Worm (Caenorhabditis elegans) whole organism, L2 larva: ENCODE measurements around the gene T08G2.2.
A peak's percentile ranks its signal among the peaks of the same experiment; 100 is the strongest.
"Not testable (repeated sequence)": the region's sequence is repeated elsewhere in the genome, so short reads cannot be mapped to it uniquely, and the experiment has no call there.

Source experiments
- C34F6.9 ChIP-seq: fragments of 150-350 bp; optimal IDR thresholded peaks from 2 replicates; lab custom pipeline; 2014; ENCODE audit warnings: missing biosample characterization, missing genetic modification characterization
- F13H6.1 ChIP-seq: sonication (generic microtip); optimal IDR thresholded peaks from 2 replicates; lab custom pipeline; 2016; ENCODE audit warnings: missing genetic modification characterization, missing compliant biosample characterization
- R02D3.7 ChIP-seq: fragments of 150-350 bp; optimal IDR thresholded peaks from 2 replicates; lab custom pipeline; 2014; ENCODE audit warnings: missing biosample characterization, missing genetic modification characterization
- Y55F3AM.14 ChIP-seq: fragments of 200-800 bp; sonication (Bioruptor generic); optimal IDR thresholded peaks from 2 replicates; lab custom pipeline; 2018; ENCODE audit warnings: mild to moderate bottlenecking, missing genetic modification characterization, missing compliant biosample characterization
- ZK546.5 ChIP-seq: sonication (generic microtip); optimal IDR thresholded peaks from 2 replicates; lab custom pipeline; 2017; ENCODE audit warnings: missing biosample characterization, missing genetic modification characterization
- alr-1 ChIP-seq: fragments of 150-350 bp; optimal IDR thresholded peaks from 2 replicates; lab custom pipeline; 2014; ENCODE audit warnings: missing biosample characterization, missing genetic modification characterization
- aly-2 ChIP-seq: fragments of 150-350 bp; optimal IDR thresholded peaks from 2 replicates; lab custom pipeline; 2014; ENCODE audit warnings: missing biosample characterization, missing genetic modification characterization
- ama-1 ChIP-seq: fragments of 150-350 bp; optimal IDR thresholded peaks from 2 replicates; lab custom pipeline; 2018; ENCODE audit warnings: inconsistent platforms
- ceh-16 ChIP-seq: fragments of 150-350 bp; optimal IDR thresholded peaks from 2 replicates; lab custom pipeline; 2014; ENCODE audit warnings: missing biosample characterization, missing genetic modification characterization
- ceh-82 ChIP-seq: fragments of 150-350 bp; optimal IDR thresholded peaks from 2 replicates; lab custom pipeline; 2014; ENCODE audit warnings: missing biosample characterization, missing genetic modification characterization
- crh-2 ChIP-seq: sonication (generic microtip); optimal IDR thresholded peaks from 2 replicates; lab custom pipeline; 2017; ENCODE audit warnings: missing biosample characterization, missing genetic modification characterization
- dmd-4 ChIP-seq: sonication (generic microtip); optimal IDR thresholded peaks from 2 replicates; lab custom pipeline; 2017; ENCODE audit warnings: missing biosample characterization, missing genetic modification characterization
- elt-3 ChIP-seq: sonication (generic microtip); optimal IDR thresholded peaks from 2 replicates; lab custom pipeline; 2017; ENCODE audit warnings: missing biosample characterization, missing genetic modification characterization
- fos-1 ChIP-seq: fragments of 150-350 bp; optimal IDR thresholded peaks from 2 replicates; lab custom pipeline; 2014; ENCODE audit warnings: missing biosample characterization, missing genetic modification characterization
- gmeb-1 ChIP-seq: fragments of 150-350 bp; optimal IDR thresholded peaks from 2 replicates; lab custom pipeline; 2014; ENCODE audit warnings: missing biosample characterization, missing genetic modification characterization
- lin-11 ChIP-seq: fragments of 150-350 bp; sonication (generic microtip); optimal IDR thresholded peaks from 2 replicates; lab custom pipeline; 2014; ENCODE audit warnings: missing biosample characterization, missing genetic modification characterization, inconsistent platforms, mixed read lengths
- lin-39 ChIP-seq: fragments of 150-350 bp; optimal IDR thresholded peaks from 2 replicates; lab custom pipeline; 2014; ENCODE audit warnings: missing biosample characterization, missing genetic modification reagents, missing genetic modification characterization
- lsy-2 ChIP-seq, 2 experiments: fragments of 150-350 bp in 1 of 2; sonication (generic microtip) in 1 of 2; optimal IDR thresholded peaks; 2 replicates each; lab custom pipeline; 2014 to 2017; ENCODE audit warnings: missing biosample characterization in 2 of 2, missing genetic modification characterization in 2 of 2
- mab-5 ChIP-seq: fragments of 150-350 bp; optimal IDR thresholded peaks from 2 replicates; lab custom pipeline; 2014; ENCODE audit warnings: missing biosample characterization, missing genetic modification characterization
- mbf-1 ChIP-seq: sonication (generic microtip); optimal IDR thresholded peaks from 2 replicates; lab custom pipeline; 2017; ENCODE audit warnings: missing biosample characterization, missing genetic modification characterization
- nhr-11 ChIP-seq: fragments of 150-350 bp; optimal IDR thresholded peaks from 2 replicates; lab custom pipeline; 2014; ENCODE audit warnings: missing biosample characterization, missing genetic modification characterization
- nhr-12 ChIP-seq: fragments of 150-350 bp; optimal IDR thresholded peaks from 2 replicates; lab custom pipeline; 2014; ENCODE audit warnings: missing biosample characterization, missing genetic modification characterization
- nhr-129 ChIP-seq: fragments of 150-350 bp; optimal IDR thresholded peaks from 2 replicates; lab custom pipeline; 2014; ENCODE audit warnings: missing biosample characterization, missing genetic modification characterization
- nhr-21 ChIP-seq: fragments of 150-350 bp; optimal IDR thresholded peaks from 2 replicates; lab custom pipeline; 2014; ENCODE audit warnings: missing biosample characterization, missing genetic modification characterization
- nhr-23 ChIP-seq: fragments of 150-350 bp; optimal IDR thresholded peaks from 2 replicates; lab custom pipeline; 2014; ENCODE audit warnings: missing biosample characterization, missing genetic modification reagents, missing genetic modification characterization
- nhr-237 ChIP-seq: fragments of 150-350 bp; optimal IDR thresholded peaks from 2 replicates; lab custom pipeline; 2014; ENCODE audit warnings: missing biosample characterization, missing genetic modification characterization
- nhr-25 ChIP-seq: fragments of 150-350 bp; sonication (generic microtip); optimal IDR thresholded peaks from 3 replicates; lab custom pipeline; 2014; ENCODE audit warnings: missing biosample characterization, missing genetic modification characterization
- nhr-77 ChIP-seq: fragments of 150-350 bp; optimal IDR thresholded peaks from 2 replicates; lab custom pipeline; 2014; ENCODE audit warnings: missing biosample characterization, missing genetic modification characterization
- skn-1 ChIP-seq: sonication (generic microtip); optimal IDR thresholded peaks from 2 replicates; lab custom pipeline; 2017; ENCODE audit warnings: missing biosample characterization, missing genetic modification characterization
- sma-3 ChIP-seq: sonication (generic microtip); optimal IDR thresholded peaks from 2 replicates; lab custom pipeline; 2016; ENCODE audit warnings: missing genetic modification reagents, missing genetic modification characterization, missing compliant biosample characterization
- sma-9 ChIP-seq, 2 experiments: fragments of 150-350 bp in 1 of 2; sonication (generic microtip) in 1 of 2; optimal IDR thresholded peaks; 2 replicates each; lab custom pipeline; 2014 to 2016; ENCODE audit warnings: missing genetic modification characterization in 2 of 2, mild to moderate bottlenecking in 1 of 2, missing biosample characterization in 1 of 2, missing compliant biosample characterization in 1 of 2, missing genetic modification reagents in 1 of 2, moderate library complexity in 1 of 2
- snpc-4 ChIP-seq: fragments of 150-350 bp; optimal IDR thresholded peaks from 2 replicates; lab custom pipeline; 2014; ENCODE audit warnings: missing biosample characterization, missing genetic modification characterization
- unc-39 ChIP-seq: fragments of 150-350 bp; optimal IDR thresholded peaks from 2 replicates; lab custom pipeline; 2014; ENCODE audit warnings: missing biosample characterization, missing genetic modification characterization
- unc-55 ChIP-seq: fragments of 150-350 bp; sonication (generic microtip); optimal IDR thresholded peaks from 3 replicates; lab custom pipeline; 2014; ENCODE audit warnings: missing biosample characterization, missing genetic modification reagents, missing genetic modification characterization
- unc-62 ChIP-seq: fragments of 150-350 bp; optimal IDR thresholded peaks from 2 replicates; lab custom pipeline; 2014; ENCODE audit warnings: missing biosample characterization, missing genetic modification reagents, missing genetic modification characterization
- ztf-1 ChIP-seq: fragments of 200-800 bp; sonication (Bioruptor generic); conservative IDR thresholded peaks from 2 replicates; pipeline ENCODE4 v1.3.6; 2022; ENCODE audit warnings: missing genetic modification characterization, missing compliant biosample characterization
- ztf-11 ChIP-seq: sonication (generic microtip); optimal IDR thresholded peaks from 2 replicates; lab custom pipeline; 2017; ENCODE audit warnings: missing biosample characterization, missing genetic modification characterization

Gene T08G2.2

DNA sequence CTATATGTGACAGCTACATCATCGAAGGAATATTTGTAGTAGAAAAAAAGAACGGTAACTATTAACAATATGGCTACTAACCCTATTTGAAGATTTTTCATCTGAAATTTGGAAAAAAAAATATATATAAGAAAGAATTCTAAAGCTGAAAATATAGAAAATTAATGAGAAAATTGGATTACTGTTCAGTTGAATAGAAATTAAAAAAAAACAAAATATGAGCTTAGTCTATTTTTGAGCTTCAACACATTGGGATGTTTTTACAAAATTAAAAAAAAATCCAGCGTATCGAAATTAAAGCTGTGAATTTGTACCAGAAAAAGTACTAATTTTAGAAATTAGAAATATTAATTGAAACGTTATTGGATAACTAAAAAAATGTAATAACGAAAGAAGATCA, at the start of gene T08G2.2:
T08G2.2 (minus strand) TSS at position 101 of the 400 bp plus-strand sequence.
- TF ChIP-seq C34F6.9 (tag; lab: Kevin White, UChicago) = no peak
- no peak for TF ChIP-seq unc-62 (GFP tag; lab: Kevin White, UChicago)
- TF ChIP-seq fos-1 = no peak
- TF ChIP-seq F13H6.1 (tag; lab: Kevin White, UChicago) = no peak
- no peak for TF ChIP-seq unc-39 (tag; lab: Kevin White, UChicago)
- no peak for TF ChIP-seq ZK546.5 (tag; lab: Kevin White, UChicago)
- no peak for TF ChIP-seq ama-1 (lab: Kevin White, UChicago)
- no peak for TF ChIP-seq crh-2
- no peak for TF ChIP-seq mab-5
- TF ChIP-seq R02D3.7 = no peak
- TF ChIP-seq nhr-11 (tag; lab: Kevin White, UChicago) = no peak
- TF ChIP-seq sma-3 (GFP tag; lab: Kevin White, UChicago) = no peak
- no peak for TF ChIP-seq lin-11 (tag; lab: Kevin White, UChicago)
- TF ChIP-seq nhr-129 = no peak
- no peak for TF ChIP-seq Y55F3AM.14
- TF ChIP-seq nhr-25 (tag; lab: Kevin White, UChicago) = no peak
- TF ChIP-seq lin-39 = no peak
- TF ChIP-seq nhr-23 (tag; lab: Kevin White, UChicago) = no peak
- no peak for TF ChIP-seq lsy-2 (tag; optimal IDR thresholded peaks at IDR 0.05; lab: Kevin White, UChicago)
- TF ChIP-seq ceh-82 (tag; lab: Kevin White, UChicago) = no peak

DNA sequence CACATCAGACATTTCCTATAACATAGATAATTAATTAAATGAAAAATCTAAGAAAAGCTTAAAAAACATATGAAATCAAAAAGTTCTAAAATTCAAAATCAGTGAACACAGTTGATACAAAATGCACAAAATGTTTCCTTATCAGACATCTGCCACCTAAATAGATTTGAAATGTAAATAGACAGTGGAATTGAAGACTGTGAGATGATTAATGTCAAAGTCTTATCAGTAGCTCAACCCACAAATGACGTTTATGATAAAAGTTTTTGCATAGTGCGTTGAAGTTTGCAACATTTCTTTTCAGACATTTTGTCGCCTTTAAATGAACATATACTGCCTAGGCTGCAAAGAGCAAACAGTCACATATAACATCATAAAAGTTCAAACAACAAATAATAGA, 47.6 kb upstream of the T08G2.2 start, which contains the start of gene Y40C7B.4:
Y40C7B.4 (minus strand) TSS at position 19 of the 400 bp plus-strand sequence.
- TF ChIP-seq nhr-237 (tag; lab: Kevin White, UChicago) = no peak
- TF ChIP-seq crh-2 = peak; percentile 23
- peak; percentile 41 for TF ChIP-seq sma-3 (GFP tag; lab: Kevin White, UChicago)
- peak; percentile 93 for TF ChIP-seq fos-1
- TF ChIP-seq ztf-11 (tag; lab: Kevin White, UChicago) = no peak
- peak; percentile 1 for TF ChIP-seq gmeb-1 (tag; lab: Kevin White, UChicago)
- TF ChIP-seq sma-9 (GFP tag; optimal IDR thresholded peaks at IDR 0.05; lab: Kevin White, UChicago) = peak; percentile 89
- no peak for TF ChIP-seq sma-9 (tag; optimal IDR thresholded peaks at IDR 0.05; lab: Kevin White, UChicago)

DNA sequence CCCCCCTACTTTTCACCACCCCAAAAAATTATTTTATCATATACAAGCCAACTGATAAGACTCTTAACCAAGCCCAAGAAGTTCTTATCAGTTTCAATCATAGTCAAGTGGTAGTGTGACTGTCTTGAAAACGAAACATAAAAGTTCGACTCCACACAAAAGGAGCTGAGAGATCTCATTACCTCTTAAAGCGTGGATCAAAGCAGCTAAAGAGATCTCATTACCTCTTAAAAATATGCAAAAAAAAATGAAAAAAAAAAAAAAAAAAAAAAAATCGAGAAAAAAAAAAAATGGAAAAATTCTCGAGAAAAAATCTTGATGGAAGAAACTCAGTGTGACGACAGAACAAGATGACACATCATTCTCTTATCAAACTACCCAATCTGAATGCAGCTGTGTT, 46.6 kb upstream of the T08G2.2 start:
- TF ChIP-seq fos-1 (peak; percentile 63), sma-9 (GFP tag; optimal IDR thresholded peaks at IDR 0.05; lab: Kevin White, UChicago) (peak; percentile 10)
- not testable (repeated sequence) for TF ChIP-seq sma-9 (tag; optimal IDR thresholded peaks at IDR 0.05; lab: Kevin White, UChicago)

DNA sequence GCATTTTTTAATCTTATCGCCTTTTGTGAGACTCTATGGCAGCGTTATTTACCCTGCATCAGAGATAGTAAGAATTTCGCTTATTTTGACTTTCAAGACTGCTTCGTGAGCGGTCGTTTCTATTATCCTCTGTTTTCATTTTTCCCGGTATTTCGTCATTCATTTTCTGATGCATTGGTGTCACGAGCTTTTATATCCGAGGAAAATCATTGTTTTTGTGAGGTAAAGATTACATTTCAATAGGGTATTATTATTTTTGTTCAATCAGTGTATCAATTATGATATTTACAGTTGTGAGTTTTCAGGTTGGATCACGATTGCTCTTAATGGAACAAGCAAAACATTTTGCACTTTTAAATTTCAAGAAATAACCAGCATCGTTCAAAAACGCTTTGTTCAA, 38.1 kb upstream of the T08G2.2 start:
- peak; percentile 14 for TF ChIP-seq fos-1
- TF ChIP-seq mbf-1 (tag; lab: Kevin White, UChicago) = no peak

DNA sequence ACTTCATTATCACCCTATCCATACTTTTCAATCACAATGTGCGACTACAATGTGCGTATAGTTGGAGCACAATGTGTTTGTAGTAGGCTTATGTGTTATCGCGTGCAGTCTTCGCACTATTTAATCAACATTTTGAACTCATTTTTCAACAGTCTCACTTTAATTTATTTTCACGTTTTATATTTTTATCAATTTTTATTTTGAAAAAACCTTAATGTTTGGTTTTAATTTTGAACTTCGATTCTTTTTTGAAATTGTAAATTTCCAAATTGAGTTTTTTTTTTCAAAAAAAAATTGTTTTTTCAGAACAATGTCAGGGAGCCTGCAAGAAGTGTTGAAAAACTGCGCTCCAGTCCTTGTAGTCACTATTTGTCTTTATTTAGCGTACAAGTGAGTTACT, 33.9 kb upstream of the T08G2.2 start, which contains the start of gene T25G12.13:
T25G12.13 (plus strand) TSS at position 301 of the 400 bp plus-strand sequence.
- TF ChIP-seq skn-1 (tag; lab: Kevin White, UChicago) (no peak), lin-11 (tag; lab: Kevin White, UChicago) (no peak), snpc-4 (no peak), nhr-11 (tag; lab: Kevin White, UChicago) (no peak), sma-3 (GFP tag; lab: Kevin White, UChicago) (no peak)

DNA sequence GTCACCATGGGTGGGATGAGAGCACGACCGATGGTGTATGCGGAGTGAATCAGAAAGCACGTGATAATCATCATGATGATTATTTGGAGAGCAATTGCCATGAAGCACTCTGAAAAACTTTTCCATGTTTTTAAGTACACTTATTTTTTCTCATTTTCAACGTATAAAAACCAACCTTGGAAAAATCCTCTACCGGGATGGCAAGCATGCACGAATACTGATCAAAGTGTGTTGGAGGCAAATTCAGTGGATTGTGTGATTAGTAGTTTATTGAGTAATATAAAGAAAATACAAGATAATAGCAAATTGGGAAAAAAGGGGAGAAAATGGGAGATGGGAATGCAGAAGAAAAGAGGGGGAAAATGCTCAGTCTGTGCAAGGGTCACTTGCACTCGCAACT, 28.3 kb upstream of the T08G2.2 start, which contains the start of gene T25G12.11:
T25G12.11 (minus strand) TSS at position 101 of the 400 bp plus-strand sequence.
- TF ChIP-seq elt-3 (tag; lab: Kevin White, UChicago) (no peak), fos-1 (no peak), Y55F3AM.14 (no peak), nhr-77 (no peak), nhr-12 (no peak), mbf-1 (tag; lab: Kevin White, UChicago) (no peak), sma-9 (GFP tag; optimal IDR thresholded peaks at IDR 0.05; lab: Kevin White, UChicago) (no peak), sma-9 (tag; optimal IDR thresholded peaks at IDR 0.05; lab: Kevin White, UChicago) (no peak), ztf-1 (GFP tag; lab: Robert Waterston, UW) (no peak), nhr-21 (tag; lab: Kevin White, UChicago) (no peak), alr-1 (tag; lab: Kevin White, UChicago) (no peak), unc-62 (GFP tag; lab: Kevin White, UChicago) (no peak), unc-55 (GFP tag; lab: Kevin White, UChicago) (no peak), skn-1 (tag; lab: Kevin White, UChicago) (no peak), ceh-16 (tag; lab: Kevin White, UChicago) (no peak), dmd-4 (tag; lab: Kevin White, UChicago) (no peak), mab-5 (no peak), ZK546.5 (tag; lab: Kevin White, UChicago) (no peak), lin-11 (tag; lab: Kevin White, UChicago) (no peak), R02D3.7 (no peak), aly-2 (tag; lab: Kevin White, UChicago) (no peak)
